Comparison of ENCODE assay signal across 1 worm cellular context in genomic region chrII:3267815-3268214, ce11.
TF ChIP-seq lines count a peak whose summit lies in the region.

No protein-coding gene starts in this region.

TF ChIP-seq in whole organism, young adult, 124 proteins besides CTCF, POLR2A, EP300 and RAD21 (continued from another document):
- TF ChIP-seq rpc-1 (optimal IDR thresholded peaks at IDR 0.05; lab: Kevin White, UChicago) (peak; percentile 65), rpc-1 (tag; optimal IDR thresholded peaks at IDR 0.05; lab: Kevin White, UChicago) (peak; percentile 78)
